Worm (Caenorhabditis elegans) whole organism, L1 larva: ENCODE measurements around the gene rhgf-2.

Experiments
- C04F5.9 ChIP-seq: sonication (generic microtip); optimal IDR thresholded peaks from 2 replicates; lab custom pipeline; 2016; ENCODE audit warnings: missing genetic modification characterization, missing compliant biosample characterization
- C34B4.2 ChIP-seq: sonication (generic microtip); optimal IDR thresholded peaks from 2 replicates; lab custom pipeline; 2017; ENCODE audit warnings: mild to moderate bottlenecking, missing genetic modification characterization, missing compliant biosample characterization
- ama-1 ChIP-seq: fragments of 150-350 bp; optimal IDR thresholded peaks from 2 replicates; lab custom pipeline; 2014
- blmp-1 ChIP-seq: fragments of 150-350 bp; optimal IDR thresholded peaks from 2 replicates; lab custom pipeline; 2014; ENCODE audit warnings: missing biosample characterization, missing genetic modification characterization
- ceh-88 ChIP-seq: fragments of 200-800 bp; sonication (Bioruptor generic); IDR thresholded peaks from 2 replicates; pipeline ENCODE4 v1.3.6; 2022; ENCODE audit warnings: missing genetic modification characterization, missing compliant biosample characterization
- ceh-90 ChIP-seq: sonication (generic microtip); optimal IDR thresholded peaks from 2 replicates; lab custom pipeline; 2016; ENCODE audit warnings: missing genetic modification characterization, missing compliant biosample characterization
- efl-1 ChIP-seq, 4 experiments: fragments of 150-350 bp; optimal IDR thresholded peaks in 3 of 4; peaks in 1 of 4; 1 replicate in 1 of 4; 2 replicates in 3 of 4; lab custom pipeline; 2014; ENCODE audit warnings: missing biosample characterization in 2 of 4, missing genetic modification characterization in 2 of 4, missing genetic modification reagents in 2 of 4
- egl-13 ChIP-seq: sonication (generic microtip); optimal IDR thresholded peaks from 2 replicates; lab custom pipeline; 2016; ENCODE audit warnings: missing genotype, missing genetic modification reagents, missing genetic modification characterization, missing compliant biosample characterization
- elt-2 ChIP-seq: sonication (generic microtip); optimal IDR thresholded peaks from 2 replicates; lab custom pipeline; 2016; ENCODE audit warnings: missing genetic modification characterization, mild to moderate bottlenecking, inconsistent platforms, missing compliant biosample characterization, missing genetic modification reagents
- elt-3 ChIP-seq, 6 experiments: fragments of 150-350 bp in 1 of 6; sonication (generic microtip); optimal IDR thresholded peaks; 2 replicates each; lab custom pipeline; 2017 to 2018; ENCODE audit warnings: missing biosample characterization in 6 of 6, missing genetic modification characterization in 6 of 6, inconsistent platforms in 1 of 6
- fkh-10 ChIP-seq: sonication (generic microtip); optimal IDR thresholded peaks from 2 replicates; lab custom pipeline; 2017; ENCODE audit warnings: missing biosample characterization, missing genetic modification reagents, missing genetic modification characterization
- fos-1 ChIP-seq: fragments of 150-350 bp; optimal IDR thresholded peaks from 2 replicates; lab custom pipeline; 2014; ENCODE audit warnings: missing biosample characterization, missing genetic modification characterization
- hlh-17 ChIP-seq: fragments of 200-800 bp; sonication (Bioruptor generic); optimal IDR thresholded peaks from 2 replicates; lab custom pipeline; 2018; ENCODE audit warnings: missing genetic modification characterization, mild to moderate bottlenecking, missing compliant biosample characterization, moderate library complexity, borderline replicate concordance
- hlh-4 ChIP-seq: sonication (generic microtip); optimal IDR thresholded peaks from 2 replicates; lab custom pipeline; 2016; ENCODE audit warnings: mild to moderate bottlenecking, missing genetic modification characterization, missing compliant biosample characterization
- jun-1 ChIP-seq: fragments of 150-350 bp; optimal IDR thresholded peaks from 2 replicates; lab custom pipeline; 2014; ENCODE audit warnings: missing biosample characterization, missing genetic modification reagents, missing genetic modification characterization
- lin-13 ChIP-seq: fragments of 150-350 bp; optimal IDR thresholded peaks from 2 replicates; lab custom pipeline; 2014; ENCODE audit warnings: missing biosample characterization, missing genetic modification reagents, missing genetic modification characterization
- lin-14 ChIP-seq: fragments of 200-800 bp; sonication (Bioruptor generic); optimal IDR thresholded peaks from 2 replicates; lab custom pipeline; 2018; ENCODE audit warnings: mild to moderate bottlenecking, missing genetic modification characterization, moderate library complexity, missing compliant biosample characterization
- lir-3 ChIP-seq: sonication (generic microtip); optimal IDR thresholded peaks from 2 replicates; lab custom pipeline; 2016; ENCODE audit warnings: mild to moderate bottlenecking, missing genetic modification characterization, moderate library complexity, missing compliant biosample characterization; ENCODE audit not compliant: poor library complexity
- mdl-1 ChIP-seq, 2 experiments: fragments of 150-350 bp; optimal IDR thresholded peaks; 2 replicates each; lab custom pipeline; 2014 to 2017; ENCODE audit warnings: missing biosample characterization in 2 of 2, missing genetic modification characterization in 2 of 2, inconsistent platforms in 1 of 2
- nhr-19 ChIP-seq: fragments of 200-800 bp; sonication (Bioruptor generic); conservative IDR thresholded peaks from 2 replicates; pipeline ENCODE4 v1.3.6; 2022; ENCODE audit warnings: missing genetic modification characterization, missing compliant biosample characterization
- nhr-237 ChIP-seq: fragments of 150-350 bp; optimal IDR thresholded peaks from 2 replicates; lab custom pipeline; 2014; ENCODE audit warnings: missing biosample characterization, missing genetic modification characterization
- nhr-28 ChIP-seq: fragments of 150-350 bp; optimal IDR thresholded peaks from 2 replicates; lab custom pipeline; 2014; ENCODE audit warnings: missing biosample characterization, missing genetic modification characterization
- nhr-85 ChIP-seq: sonication (generic microtip); peaks from one replicate; lab custom pipeline; 2016; ENCODE audit warnings: missing genetic modification characterization, inconsistent platforms, missing compliant biosample characterization
- rnt-1 ChIP-seq: sonication (generic microtip); optimal IDR thresholded peaks from 2 replicates; lab custom pipeline; 2016; ENCODE audit warnings: mild to moderate bottlenecking, missing genetic modification characterization, moderate library complexity, missing compliant biosample characterization
- skn-1 ChIP-seq: fragments of 150-350 bp; optimal IDR thresholded peaks from 2 replicates; lab custom pipeline; 2014; ENCODE audit warnings: missing biosample characterization, missing genetic modification characterization
- sox-4 ChIP-seq: sonication (generic microtip); optimal IDR thresholded peaks from 2 replicates; lab custom pipeline; 2016; ENCODE audit warnings: missing genetic modification characterization, missing compliant biosample characterization
- sup-37 ChIP-seq: fragments of 200-800 bp; sonication (Bioruptor generic); optimal IDR thresholded peaks from 2 replicates; lab custom pipeline; 2018; ENCODE audit warnings: mild to moderate bottlenecking, missing genetic modification characterization, missing compliant biosample characterization
- unc-130 ChIP-seq: fragments of 150-350 bp; optimal IDR thresholded peaks from 2 replicates; lab custom pipeline; 2017; ENCODE audit warnings: missing biosample characterization, missing genetic modification characterization, inconsistent platforms
- unc-30 ChIP-seq: sonication (generic microtip); optimal IDR thresholded peaks from 2 replicates; lab custom pipeline; 2017; ENCODE audit warnings: missing biosample characterization, missing genetic modification characterization
- unc-86 ChIP-seq: sonication (generic microtip); optimal IDR thresholded peaks from 2 replicates; lab custom pipeline; 2016; ENCODE audit warnings: missing genetic modification characterization, missing compliant biosample characterization
- vab-15 ChIP-seq: sonication (generic microtip); optimal IDR thresholded peaks from 2 replicates; lab custom pipeline; 2017; ENCODE audit warnings: missing genotype, mild to moderate bottlenecking, missing genetic modification characterization, missing compliant biosample characterization
- zag-1 ChIP-seq: fragments of 150-350 bp; optimal IDR thresholded peaks from 2 replicates; lab custom pipeline; 2014; ENCODE audit warnings: missing biosample characterization, missing genetic modification characterization

The rhgf-2 gene

DNA sequence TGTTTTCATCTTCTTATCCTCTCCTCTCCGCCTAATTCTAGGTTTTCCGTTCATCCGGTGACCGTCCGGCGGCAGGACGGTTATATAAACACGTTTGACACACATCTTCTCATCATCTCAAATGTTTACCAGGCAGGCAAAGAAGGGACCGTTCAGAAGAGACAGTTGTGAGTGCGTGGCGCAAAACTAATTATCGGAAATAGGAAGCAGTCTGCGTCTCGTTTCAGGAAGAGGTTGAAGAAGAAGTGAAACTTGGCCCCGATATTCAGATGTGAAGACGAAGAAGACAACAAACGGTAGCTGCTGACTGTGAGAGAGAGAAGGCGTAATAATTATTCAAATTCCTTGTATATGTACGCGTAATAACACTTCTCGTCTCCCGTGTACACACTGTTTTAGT is 1.8 kb upstream of the rhgf-2 start:
- TF ChIP-seq egl-13 (tag; lab: Kevin White, UChicago), result no peak
- peak; percentile 65 for TF ChIP-seq blmp-1

- TF ChIP-seq lin-14 (GFP tag; lab: Kevin White, UChicago), result peak; percentile 32
- TF ChIP-seq zag-1, result no peak
- TF ChIP-seq blmp-1, result peak; percentile 56
- no peak for TF ChIP-seq fos-1 (tag; lab: Kevin White, UChicago)
- no peak for TF ChIP-seq efl-1 (optimal IDR thresholded peaks at IDR 0.05; lab: Kevin White, UChicago)
- TF ChIP-seq efl-1 (GFP tag; optimal IDR thresholded peaks at IDR 0.05 in 1 of 2; lab: Kevin White, UChicago), result peak in 1 of 2 experiments; percentile 21
- TF ChIP-seq nhr-85 (tag; lab: Kevin White, UChicago), result peak; percentile 65
These were observed 2.1 kb downstream of the rhgf-2 start for ce11 chrII:4102723-4103122.

ce11 chrII:4107196-4107595 is 6.6 kb downstream of the rhgf-2 start:
- TF ChIP-seq sup-37 (GFP tag; lab: Kevin White, UChicago) (no peak), mdl-1 (tag; optimal IDR thresholded peaks at IDR 0.05; lab: Kevin White, UChicago) (no peak), ama-1 (lab: Kevin White, UChicago) (no peak), C04F5.9 (tag; lab: Kevin White, UChicago) (no peak), skn-1 (no peak), vab-15 (tag; lab: Kevin White, UChicago) (no peak), ceh-88 (no peak), efl-1 (optimal IDR thresholded peaks at IDR 0.05; lab: Kevin White, UChicago) (no peak), efl-1 (GFP tag; optimal IDR thresholded peaks at IDR 0.05 in 1 of 2; lab: Kevin White, UChicago) (no peak), elt-2 (no peak), fkh-10 (GFP tag; lab: Kevin White, UChicago) (no peak)

DNA sequence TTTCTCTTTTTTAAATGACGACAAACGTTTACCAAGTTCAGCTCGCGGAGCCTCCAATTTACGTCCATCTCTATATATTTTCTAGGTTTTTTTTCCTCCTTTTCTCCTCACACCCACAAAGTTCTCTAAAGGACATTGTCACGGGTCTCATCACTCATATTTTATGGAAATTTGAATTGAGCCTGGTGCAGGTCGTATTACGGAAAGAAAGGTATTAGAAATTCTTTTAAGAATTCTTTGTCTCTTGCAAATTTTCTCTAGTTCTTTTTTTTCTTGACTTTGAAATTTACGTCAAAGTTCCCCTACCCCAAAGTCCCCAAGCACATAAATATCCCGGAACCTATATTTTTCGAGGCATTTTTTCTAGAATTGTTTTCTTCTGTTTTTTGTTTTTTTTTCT is 17.9 kb downstream of the rhgf-2 start:
- TF ChIP-seq elt-3 (tag; optimal IDR thresholded peaks at IDR 0.05; lab: Kevin White, UChicago) (no peak), fkh-10 (GFP tag; lab: Kevin White, UChicago) (no peak), unc-130 (tag; lab: Kevin White, UChicago) (no peak), C34B4.2 (no peak), sox-4 (tag; lab: Kevin White, UChicago) (no peak), nhr-19 (GFP tag; lab: Robert Waterston, UW) (no peak), nhr-237 (tag; lab: Kevin White, UChicago) (no peak), ceh-90 (tag; lab: Kevin White, UChicago) (no peak)

ce11 chrII:4122899-4123298 is 22.3 kb downstream of the rhgf-2 start:
- TF ChIP-seq hlh-17 (GFP tag; lab: Kevin White, UChicago) (no peak), vab-15 (tag; lab: Kevin White, UChicago) (no peak), C34B4.2 (no peak), unc-86 (tag; lab: Kevin White, UChicago) (no peak), jun-1 (tag; lab: Kevin White, UChicago) (no peak)

DNA sequence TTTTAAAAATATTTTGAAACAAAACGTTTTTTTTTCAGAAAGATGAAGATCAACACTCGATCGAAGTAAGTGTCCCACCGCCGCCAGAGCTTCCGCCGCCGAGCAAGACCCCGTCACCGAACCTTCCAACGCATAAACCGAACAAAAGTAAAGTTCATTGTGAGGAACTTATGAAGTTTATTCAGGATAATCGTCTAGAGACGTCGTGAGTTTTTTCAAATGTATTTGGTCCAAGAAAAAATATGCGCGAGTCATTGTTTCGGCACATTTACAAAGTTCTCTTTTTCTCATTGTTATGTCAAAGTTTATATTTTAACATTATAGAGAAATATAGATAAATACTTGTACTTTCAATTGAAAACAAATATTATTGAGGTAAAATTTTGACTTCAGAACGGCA is 24.7 kb downstream of the rhgf-2 start:
- TF ChIP-seq zag-1, result no peak
- no peak for TF ChIP-seq rnt-1 (tag; lab: Kevin White, UChicago)
- TF ChIP-seq nhr-28, result no peak
- no peak for TF ChIP-seq lir-3 (tag; lab: Kevin White, UChicago)
- no peak for TF ChIP-seq unc-130 (tag; lab: Kevin White, UChicago)
- TF ChIP-seq sup-37 (GFP tag; lab: Kevin White, UChicago), result no peak
- no peak for TF ChIP-seq skn-1
- no peak for TF ChIP-seq hlh-17 (GFP tag; lab: Kevin White, UChicago)
- TF ChIP-seq hlh-4 (tag; lab: Kevin White, UChicago), result no peak
- no peak for TF ChIP-seq unc-30 (tag; lab: Kevin White, UChicago)
- TF ChIP-seq unc-86 (tag; lab: Kevin White, UChicago), result no peak
- no peak for TF ChIP-seq fkh-10 (GFP tag; lab: Kevin White, UChicago)
- no peak for TF ChIP-seq lin-14 (GFP tag; lab: Kevin White, UChicago)
- no peak for TF ChIP-seq lin-13 (GFP tag; lab: Kevin White, UChicago)
